Fruit fly (Drosophila melanogaster) whole organism, embryonic: ENCODE measurements around the gene GramD1B.

Experiments used
- Aef1 ChIP-seq: fragments of 200-800 bp; sonication (Bioruptor generic); IDR thresholded peaks from 3 replicates; pipeline ENCODE4 v1.3.6; 2022; ENCODE audit warnings: missing biosample characterization, missing genetic modification characterization
- BEAF-32 ChIP-seq: fragments of 200-800 bp; sonication (Bioruptor generic); optimal IDR thresholded peaks from 3 replicates; lab custom pipeline; 2017; ENCODE audit warnings: missing biosample characterization, missing genetic modification characterization, mild to moderate bottlenecking, moderate library complexity, missing genetic modification reagents
- CG14710 ChIP-seq: fragments of 200-800 bp; sonication (Bioruptor generic); optimal IDR thresholded peaks from 3 replicates; lab custom pipeline; 2019; ENCODE audit warnings: missing biosample characterization, mild to moderate bottlenecking, missing genetic modification characterization, moderate library complexity
- CG1603 ChIP-seq: fragments of 200-800 bp; sonication (Bioruptor generic); optimal IDR thresholded peaks from 2 replicates; lab custom pipeline; 2019; ENCODE audit warnings: missing biosample characterization, mild to moderate bottlenecking, missing genetic modification characterization, moderate library complexity
- CG16813 ChIP-seq: fragments of 200-800 bp; sonication (Bioruptor generic); IDR thresholded peaks from 3 replicates; pipeline ENCODE4 v1.3.6; 2022; ENCODE audit warnings: missing biosample characterization, missing genetic modification characterization; ENCODE audit not compliant: partially characterized antibody
- CG16815 ChIP-seq: fragments of 200-800 bp; sonication (Bioruptor generic); optimal IDR thresholded peaks from 3 replicates; lab custom pipeline; 2017; ENCODE audit warnings: missing biosample characterization, mild to moderate bottlenecking, missing genetic modification characterization
- CG3995 ChIP-seq: fragments of 200-800 bp; sonication (Bioruptor generic); optimal IDR thresholded peaks from 3 replicates; lab custom pipeline; 2016; ENCODE audit warnings: missing biosample characterization, missing genetic modification characterization
- CG4854 ChIP-seq: fragments of 200-800 bp; sonication (Bioruptor generic); optimal IDR thresholded peaks from 2 replicates; lab custom pipeline; 2016; ENCODE audit warnings: missing biosample characterization, missing genetic modification characterization, inconsistent platforms
- CG6791 ChIP-seq: fragments of 200-800 bp; sonication (Bioruptor generic); IDR thresholded peaks from 3 replicates; pipeline ENCODE4 v1.3.6; 2022; ENCODE audit warnings: missing biosample characterization, missing genetic modification characterization; ENCODE audit not compliant: partially characterized antibody
- CG7963 ChIP-seq: fragments of 200-800 bp; sonication (Bioruptor generic); IDR thresholded peaks from 3 replicates; pipeline ENCODE4 v1.3.6; 2022; ENCODE audit warnings: missing biosample characterization, missing genetic modification characterization; ENCODE audit not compliant: partially characterized antibody
- CoRest ChIP-seq: fragments of 200-800 bp; sonication (Bioruptor generic); optimal IDR thresholded peaks from 3 replicates; lab custom pipeline; 2018; ENCODE audit warnings: missing biosample characterization, mild to moderate bottlenecking, missing genetic modification characterization, moderate library complexity
- Dfd ChIP-seq, 2 experiments: fragments of >200 bp; optimal IDR thresholded peaks; 2 replicates each; lab custom pipeline; 2017; ENCODE audit warnings: missing biosample characterization in 2 of 2, missing genetic modification characterization in 2 of 2
- E2f2 ChIP-seq: fragments of 200-800 bp; sonication (Bioruptor generic); IDR thresholded peaks from 2 replicates; pipeline ENCODE4 v1.3.6; 2022; ENCODE audit warnings: missing biosample characterization, missing genetic modification characterization
- HLH4C ChIP-seq: fragments of 200-800 bp; sonication (Bioruptor generic); IDR thresholded peaks from 3 replicates; pipeline ENCODE4 v1.3.6; 2022; ENCODE audit warnings: missing biosample characterization, missing genetic modification characterization; ENCODE audit not compliant: partially characterized antibody
- Opbp ChIP-seq: fragments of 200-800 bp; sonication (Bioruptor generic); IDR thresholded peaks from 3 replicates; pipeline ENCODE4 v1.3.6; 2022; ENCODE audit warnings: missing biosample characterization, missing genetic modification characterization; ENCODE audit not compliant: partially characterized antibody
- Scr ChIP-seq: fragments of 200-800 bp; sonication (Bioruptor generic); IDR thresholded peaks from 2 replicates; pipeline ENCODE4 v1.3.6; 2022; ENCODE audit warnings: missing biosample characterization, missing genetic modification characterization; ENCODE audit not compliant: partially characterized antibody
- Six4 ChIP-seq: fragments of 200-800 bp; sonication (Bioruptor generic); optimal IDR thresholded peaks from 2 replicates; lab custom pipeline; 2016; ENCODE audit warnings: missing biosample characterization, missing genetic modification characterization
- amos ChIP-seq: fragments of 200-800 bp; sonication (Bioruptor generic); IDR thresholded peaks from 2 replicates; pipeline ENCODE4 v1.3.6; 2022; ENCODE audit warnings: missing biosample characterization, missing genetic modification characterization; ENCODE audit not compliant: partially characterized antibody
- ato ChIP-seq: fragments of 200-800 bp; sonication (Bioruptor generic); IDR thresholded peaks from 2 replicates; pipeline ENCODE4 v1.3.6; 2022; ENCODE audit warnings: missing biosample characterization, missing genetic modification characterization; ENCODE audit not compliant: partially characterized antibody
- bab2 ChIP-seq: fragments of 200-800 bp; sonication (Bioruptor generic); optimal IDR thresholded peaks from 2 replicates; lab custom pipeline; 2016; ENCODE audit warnings: missing biosample characterization, missing genetic modification characterization
- bbx ChIP-seq: fragments of 200-800 bp; sonication (Bioruptor generic); IDR thresholded peaks from 2 replicates; pipeline ENCODE4 v1.3.6; 2022; ENCODE audit warnings: missing biosample characterization, missing genetic modification characterization; ENCODE audit not compliant: partially characterized antibody
- chinmo ChIP-seq: fragments of 200-800 bp; sonication (Bioruptor generic); IDR thresholded peaks from 4 replicates; pipeline ENCODE4 v1.3.6; 2022; ENCODE audit warnings: missing biosample characterization, missing genetic modification characterization; ENCODE audit not compliant: partially characterized antibody
- ham ChIP-seq: fragments of 200-800 bp; sonication (Bioruptor generic); IDR thresholded peaks from 2 replicates; pipeline ENCODE4 v1.3.6; 2022; ENCODE audit warnings: missing biosample characterization, missing genetic modification characterization
- hbn ChIP-seq: fragments of 200-800 bp; sonication (Bioruptor generic); IDR thresholded peaks from 2 replicates; pipeline ENCODE4 v1.3.6; 2022; ENCODE audit warnings: missing biosample characterization, missing genetic modification characterization; ENCODE audit not compliant: partially characterized antibody
- lola ChIP-seq, 3 experiments: fragments of >200 bp in 2 of 3; fragments of 200-800 bp in 1 of 3; sonication (Bioruptor generic) in 1 of 3; optimal IDR thresholded peaks; 2 replicates each; lab custom pipeline; 2017 to 2019; ENCODE audit warnings: missing biosample characterization in 3 of 3, missing genetic modification characterization in 3 of 3, mild to moderate bottlenecking in 1 of 3, moderate library complexity in 1 of 3
- p53 ChIP-seq: fragments of 200-800 bp; sonication (Bioruptor generic); optimal IDR thresholded peaks from 2 replicates; lab custom pipeline; 2016; ENCODE audit warnings: missing biosample characterization, missing genetic modification characterization
- slbo ChIP-seq: fragments of 200-800 bp; sonication (Bioruptor generic); IDR thresholded peaks from 2 replicates; pipeline ENCODE4 v1.3.6; 2022; ENCODE audit warnings: missing biosample characterization, missing genetic modification characterization
- ssp ChIP-seq: fragments of 200-800 bp; sonication (Bioruptor generic); IDR thresholded peaks from 2 replicates; pipeline ENCODE4 v1.3.6; 2022; ENCODE audit warnings: missing biosample characterization, missing genetic modification characterization
- stwl ChIP-seq: fragments of 200-800 bp; sonication (Bioruptor generic); optimal IDR thresholded peaks from 3 replicates; lab custom pipeline; 2018; ENCODE audit warnings: missing biosample characterization, mild to moderate bottlenecking, missing genetic modification characterization, moderate library complexity
- trem ChIP-seq: fragments of 200-800 bp; optimal IDR thresholded peaks from 3 replicates; lab custom pipeline; 2019; ENCODE audit warnings: missing biosample characterization, mild to moderate bottlenecking, missing genetic modification characterization, moderate library complexity
- twi ChIP-seq: fragments of 200-800 bp; optimal IDR thresholded peaks from 2 replicates; lab custom pipeline; 2019; ENCODE audit warnings: missing biosample characterization, mild to moderate bottlenecking, missing genetic modification characterization, moderate library complexity
- unc-4 ChIP-seq: fragments of 200-800 bp; sonication (Bioruptor generic); IDR thresholded peaks from 2 replicates; pipeline ENCODE4 v1.3.6; 2022; ENCODE audit warnings: missing biosample characterization, missing genetic modification characterization; ENCODE audit not compliant: partially characterized antibody
- usp ChIP-seq: fragments of >200 bp; optimal IDR thresholded peaks from 2 replicates; lab custom pipeline; 2017; ENCODE audit warnings: missing biosample characterization, missing genetic modification characterization
- wdn ChIP-seq: fragments of 200-800 bp; sonication (Bioruptor generic); IDR thresholded peaks from 2 replicates; pipeline ENCODE4 v1.3.6; 2022; ENCODE audit warnings: missing biosample characterization, missing genetic modification characterization
- zen2 ChIP-seq: fragments of 200-800 bp; sonication (Bioruptor generic); IDR thresholded peaks from 3 replicates; pipeline ENCODE4 v1.3.6; 2022; ENCODE audit warnings: missing biosample characterization, missing genetic modification characterization; ENCODE audit not compliant: partially characterized antibody

Gene GramD1B

dm6 chr2L:3319731-3320295 lies 53.4 kb downstream of the GramD1B start, which contains the start of the genes Fign and CG8837 (continued):
- peak; percentile 93 for TF ChIP-seq ato (GFP tag; lab: Robert Waterston, UW)
- peak; percentile 94 for TF ChIP-seq CG6791 (GFP tag; lab: Robert Waterston, UW)
- peak; percentile 58 for TF ChIP-seq hbn
- no peak for TF ChIP-seq Aef1 (GFP tag; lab: Robert Waterston, UW)
- TF ChIP-seq zen2 (GFP tag; lab: Robert Waterston, UW), result peak; percentile 82; the same call in 2 of the 3 replicates
- TF ChIP-seq Opbp (GFP tag; lab: Robert Waterston, UW), result peak; percentile 77; the same call in 2 of the 3 replicates
- TF ChIP-seq CG3995, result peak; percentile 67
- peak; percentile 98 for TF ChIP-seq ssp (GFP tag; lab: Robert Waterston, UW)
- peak; percentile 87 for TF ChIP-seq bbx (GFP tag; lab: Robert Waterston, UW)
- TF ChIP-seq BEAF-32 (GFP tag; lab: Kevin White, UChicago), result peak; percentile 50
- peak; percentile 88 for TF ChIP-seq CG16813 (GFP tag; lab: Robert Waterston, UW)
- TF ChIP-seq CoRest (tag; lab: Kevin White, UChicago), result peak; percentile 51
- TF ChIP-seq stwl (tag; lab: Kevin White, UChicago), result peak; percentile 98
- TF ChIP-seq p53, result no peak
- TF ChIP-seq usp (GFP tag; lab: Kevin White, UChicago), result no peak
- peak; percentile 96 for TF ChIP-seq E2f2
- peak; percentile 66 for TF ChIP-seq CG14710 (tag; lab: Kevin White, UChicago)
- no peak for TF ChIP-seq wdn (GFP tag; lab: Robert Waterston, UW)
- peak; percentile 74 for TF ChIP-seq Scr (GFP tag; lab: Robert Waterston, UW)
- TF ChIP-seq CG16815 (GFP tag; lab: Kevin White, UChicago), result no peak
- peak; percentile 98 for TF ChIP-seq HLH4C (GFP tag; lab: Robert Waterston, UW)
- peak; percentile 41 for TF ChIP-seq trem (tag; lab: Kevin White, UChicago)
- no peak for TF ChIP-seq Six4 (GFP tag; lab: Kevin White, UChicago)
- TF ChIP-seq Dfd (GFP tag; optimal IDR thresholded peaks at IDR 0.05; lab: Kevin White, UChicago), result peak in 1 of 2 experiments; percentile 41
- peak in 1 of 3 experiments; percentile 76 for TF ChIP-seq lola (GFP tag; optimal IDR thresholded peaks at IDR 0.05; lab: Kevin White, UChicago)
- peak; percentile 57 for TF ChIP-seq unc-4 (GFP tag; lab: Robert Waterston, UW)
- TF ChIP-seq ham, result no peak
- TF ChIP-seq CG7963 (GFP tag; lab: Robert Waterston, UW), result peak; percentile 96
- peak; percentile 75 for TF ChIP-seq amos (GFP tag; lab: Robert Waterston, UW)
- TF ChIP-seq twi (tag; lab: Kevin White, UChicago), result no peak
- TF ChIP-seq CG4854 (GFP tag; lab: Kevin White, UChicago), result no peak
- no peak for TF ChIP-seq slbo (GFP tag; lab: Robert Waterston, UW)
- peak; percentile 68; the same call in 1 of the 4 replicates for TF ChIP-seq chinmo
- TF ChIP-seq bab2, result no peak
- TF ChIP-seq CG1603 (tag; lab: Kevin White, UChicago), result peak; percentile 71
